Fruit fly (Drosophila melanogaster) whole organism, wandering third instar larva: ENCODE measurements around the gene CG14074.

Source experiments
- Hr83 ChIP-seq: fragments of 200-300 bp; sonication (Bioruptor generic); optimal IDR thresholded peaks from 2 replicates; lab custom pipeline; 2016; ENCODE audit warnings: missing biosample characterization, mild to moderate bottlenecking, missing genetic modification characterization, moderate library complexity; ENCODE audit not compliant: poor library complexity, severe bottlenecking
- N ChIP-seq: fragments of >200 bp; optimal IDR thresholded peaks from 2 replicates; lab custom pipeline; 2018; ENCODE audit warnings: missing biosample characterization, missing external identifiers, missing genetic modification characterization
- h ChIP-seq: fragments of 200-800 bp; sonication (Bioruptor generic); optimal IDR thresholded peaks from 3 replicates; lab custom pipeline; 2016; ENCODE audit warnings: missing biosample characterization, mild to moderate bottlenecking, missing genetic modification characterization

- TF ChIP-seq h (GFP tag; lab: Kevin White, UChicago) = no peak
- no peak for TF ChIP-seq N (GFP tag; lab: Kevin White, UChicago)
- no peak for TF ChIP-seq Hr83
These were observed 45.1 kb downstream of the CG14074 start, which contains the start of gene Ir75d for dm6 chr3L:18911082-18911481.
